Worm (Caenorhabditis elegans) whole organism, early embryonic: ENCODE results near the gene scl-1.

Experiments used
- B0310.2 ChIP-seq: sonication (generic microtip); optimal IDR thresholded peaks from 2 replicates; lab custom pipeline; 2016; ENCODE audit warnings: mild to moderate bottlenecking, missing genetic modification characterization, missing compliant biosample characterization
- F13C5.2 ChIP-seq: sonication (generic microtip); optimal IDR thresholded peaks from 2 replicates; lab custom pipeline; 2017; ENCODE audit warnings: mild to moderate bottlenecking, missing genetic modification characterization, inconsistent platforms, missing compliant biosample characterization
- aly-1 ChIP-seq: sonication (generic microtip); optimal IDR thresholded peaks from 2 replicates; lab custom pipeline; 2016; ENCODE audit warnings: missing genetic modification characterization, missing compliant biosample characterization
- ama-1 ChIP-seq: fragments of 150-350 bp; optimal IDR thresholded peaks from 2 replicates; lab custom pipeline; 2014
- ceh-13 ChIP-seq: fragments of 200-800 bp; sonication (Bioruptor generic); optimal IDR thresholded peaks from 2 replicates; lab custom pipeline; 2018; ENCODE audit warnings: mild to moderate bottlenecking, missing genetic modification characterization, missing compliant biosample characterization
- ceh-36 ChIP-seq: sonication (generic microtip); optimal IDR thresholded peaks from 2 replicates; lab custom pipeline; 2016; ENCODE audit warnings: missing genetic modification characterization, inconsistent platforms, missing compliant biosample characterization
- ets-7 ChIP-seq: sonication (generic microtip); optimal IDR thresholded peaks from 2 replicates; lab custom pipeline; 2016; ENCODE audit warnings: missing genotype, missing genetic modification characterization, missing compliant biosample characterization
- flt-1 ChIP-seq: fragments of 200-800 bp; sonication (Bioruptor generic); IDR thresholded peaks from 2 replicates; pipeline ENCODE4 v1.3.6; 2022; ENCODE audit warnings: missing genetic modification characterization, missing compliant biosample characterization
- hmbx-1 ChIP-seq: sonication (generic microtip); optimal IDR thresholded peaks from 2 replicates; lab custom pipeline; 2016; ENCODE audit warnings: mild to moderate bottlenecking, missing genetic modification characterization, missing compliant biosample characterization
- hmg-4 ChIP-seq: fragments of 200-800 bp; sonication (Bioruptor generic); optimal IDR thresholded peaks from 2 replicates; lab custom pipeline; 2018; ENCODE audit warnings: mild to moderate bottlenecking, missing genetic modification characterization, missing compliant biosample characterization
- hnd-1 ChIP-seq: sonication (generic microtip); optimal IDR thresholded peaks from 2 replicates; lab custom pipeline; 2016; ENCODE audit warnings: missing genetic modification characterization, missing compliant biosample characterization
- pes-1 ChIP-seq: fragments of 200-800 bp; sonication (Bioruptor generic); IDR thresholded peaks from 2 replicates; pipeline ENCODE4 v1.3.6; 2022; ENCODE audit warnings: missing genetic modification reagents, missing genetic modification characterization, missing compliant biosample characterization
- scrt-1 ChIP-seq: fragments of 200-800 bp; sonication (Bioruptor generic); IDR thresholded peaks from 2 replicates; pipeline ENCODE4 v1.3.6; 2022; ENCODE audit warnings: missing genetic modification characterization, missing compliant biosample characterization
- sea-1 ChIP-seq: fragments of 200-800 bp; sonication (Bioruptor generic); conservative IDR thresholded peaks from 2 replicates; pipeline ENCODE4 v1.3.6; 2022; ENCODE audit warnings: missing genetic modification characterization, missing compliant biosample characterization
- tbx-11 ChIP-seq: fragments of 200-800 bp; sonication (Bioruptor generic); IDR thresholded peaks from 2 replicates; pipeline ENCODE4 v1.3.6; 2022; ENCODE audit warnings: missing genetic modification characterization, missing compliant biosample characterization
- tbx-37 ChIP-seq: fragments of 200-800 bp; sonication (Bioruptor generic); conservative IDR thresholded peaks from 2 replicates; pipeline ENCODE4 v1.3.6; 2022; ENCODE audit warnings: missing genetic modification reagents, missing genetic modification characterization, missing compliant biosample characterization
- tra-4 ChIP-seq: sonication (generic microtip); optimal IDR thresholded peaks from 2 replicates; lab custom pipeline; 2017; ENCODE audit warnings: missing genetic modification characterization, missing compliant biosample characterization

The scl-1 gene

ce11 chrIV:13046848-13047247, 9.3 kb upstream of the scl-1 start, which contains the start of gene scl-9:
Gene scl-9 (plus strand): TSS chrIV:13047148.
- TF ChIP-seq B0310.2 (tag; lab: Kevin White, UChicago) (no peak), ceh-13 (GFP tag; lab: Kevin White, UChicago) (no peak), tbx-37 (GFP tag; lab: Robert Waterston, UW) (no peak), ama-1 (no peak), ets-7 (tag; lab: Kevin White, UChicago) (no peak), flt-1 (no peak)

ce11 chrIV:13048157-13048556, 8.0 kb upstream of the scl-1 start, which contains the start of gene scl-10:
Gene scl-10 (plus strand): TSS chrIV:13048457.
- no peak for TF ChIP-seq hmbx-1
- no peak for TF ChIP-seq aly-1 (tag; lab: Kevin White, UChicago)
- no peak for TF ChIP-seq ceh-36 (tag; lab: Kevin White, UChicago)
- no peak for TF ChIP-seq ama-1
- TF ChIP-seq tbx-37 (GFP tag; lab: Robert Waterston, UW), result no peak

- TF ChIP-seq flt-1 (no peak), ets-7 (tag; lab: Kevin White, UChicago) (no peak), F13C5.2 (tag; lab: Kevin White, UChicago) (no peak), hmg-4 (GFP tag; lab: Kevin White, UChicago) (no peak), hmbx-1 (no peak), ceh-13 (GFP tag; lab: Kevin White, UChicago) (no peak), hnd-1 (tag; lab: Kevin White, UChicago) (no peak)
Observed at ce11 chrIV:13051073-13051472, 5.1 kb upstream of the scl-1 start, which contains the start of gene scl-11. Gene scl-11 (plus strand): TSS chrIV:13051373.

ce11 chrIV:13052568-13052967, 3.6 kb upstream of the scl-1 start, which contains the start of gene F49E11.7:
Gene F49E11.7 (plus strand): TSS chrIV:13052868.
- TF ChIP-seq flt-1, result no peak
- no peak for TF ChIP-seq B0310.2 (tag; lab: Kevin White, UChicago)
- no peak for TF ChIP-seq ets-7 (tag; lab: Kevin White, UChicago)
- TF ChIP-seq ama-1, result no peak
- no peak for TF ChIP-seq hnd-1 (tag; lab: Kevin White, UChicago)
- no peak for TF ChIP-seq aly-1 (tag; lab: Kevin White, UChicago)
- TF ChIP-seq tbx-37 (GFP tag; lab: Robert Waterston, UW), result no peak
- TF ChIP-seq tra-4 (tag; lab: Kevin White, UChicago), result no peak
- no peak for TF ChIP-seq ceh-36 (tag; lab: Kevin White, UChicago)
- no peak for TF ChIP-seq ceh-13 (GFP tag; lab: Kevin White, UChicago)
- TF ChIP-seq hmbx-1, result no peak
- TF ChIP-seq pes-1 (GFP tag; lab: Robert Waterston, UW), result no peak
- no peak for TF ChIP-seq tbx-11
- no peak for TF ChIP-seq F13C5.2 (tag; lab: Kevin White, UChicago)
- TF ChIP-seq sea-1 (GFP tag; lab: Robert Waterston, UW), result no peak
- TF ChIP-seq hmg-4 (GFP tag; lab: Kevin White, UChicago), result no peak

ce11 chrIV:13057418-13057817, 1.3 kb downstream of the scl-1 start, which contains the start of gene scl-2:
Gene scl-2 (plus strand): TSS chrIV:13057710.
- no peak for TF ChIP-seq tbx-11
- TF ChIP-seq ceh-13 (GFP tag; lab: Kevin White, UChicago), result no peak
- no peak for TF ChIP-seq hnd-1 (tag; lab: Kevin White, UChicago)
- no peak for TF ChIP-seq scrt-1

ce11 chrIV:13059284-13059683, 3.2 kb downstream of the scl-1 start, which contains the start of gene scl-3:
Gene scl-3 (plus strand): TSS chrIV:13059584.
- TF ChIP-seq ceh-36 (tag; lab: Kevin White, UChicago) (no peak), tbx-37 (GFP tag; lab: Robert Waterston, UW) (no peak), ceh-13 (GFP tag; lab: Kevin White, UChicago) (no peak), tra-4 (tag; lab: Kevin White, UChicago) (no peak), hmg-4 (GFP tag; lab: Kevin White, UChicago) (no peak), tbx-11 (no peak), ets-7 (tag; lab: Kevin White, UChicago) (no peak), flt-1 (no peak), B0310.2 (tag; lab: Kevin White, UChicago) (no peak), pes-1 (GFP tag; lab: Robert Waterston, UW) (no peak), aly-1 (tag; lab: Kevin White, UChicago) (no peak), scrt-1 (no peak), hmbx-1 (no peak), sea-1 (GFP tag; lab: Robert Waterston, UW) (no peak), ama-1 (no peak)

- no peak for TF ChIP-seq hmg-4 (GFP tag; lab: Kevin White, UChicago)
- TF ChIP-seq tbx-37 (GFP tag; lab: Robert Waterston, UW), result no peak
- no peak for TF ChIP-seq F13C5.2 (tag; lab: Kevin White, UChicago)
- no peak for TF ChIP-seq B0310.2 (tag; lab: Kevin White, UChicago)
- TF ChIP-seq hmbx-1, result no peak
- TF ChIP-seq ama-1, result no peak
- no peak for TF ChIP-seq ceh-13 (GFP tag; lab: Kevin White, UChicago)
- no peak for TF ChIP-seq pes-1 (GFP tag; lab: Robert Waterston, UW)
- no peak for TF ChIP-seq ceh-36 (tag; lab: Kevin White, UChicago)
- no peak for TF ChIP-seq scrt-1
- TF ChIP-seq ets-7 (tag; lab: Kevin White, UChicago), result no peak
- no peak for TF ChIP-seq sea-1 (GFP tag; lab: Robert Waterston, UW)
- TF ChIP-seq tra-4 (tag; lab: Kevin White, UChicago), result no peak
- no peak for TF ChIP-seq flt-1
- TF ChIP-seq tbx-11, result no peak
Observed at ce11 chrIV:13063714-13064113, 7.6 kb downstream of the scl-1 start, which contains the start of gene scl-5. Gene scl-5 (plus strand): TSS chrIV:13064014.

- TF ChIP-seq F13C5.2 (tag; lab: Kevin White, UChicago), result no peak
- no peak for TF ChIP-seq scrt-1
- TF ChIP-seq sea-1 (GFP tag; lab: Robert Waterston, UW), result 0 out of 2 replicates have a peak, but pooled peaks have one; percentile 37
Observed at ce11 chrIV:13066044-13066443, 9.9 kb downstream of the scl-1 start.
